Worm (Caenorhabditis elegans) whole organism, midembryonic: ENCODE results near the gene C05B5.5.
"Not testable (repeated sequence)": the region's sequence is repeated elsewhere in the genome, so short reads cannot be mapped to it uniquely, and the experiment has no call there.

Source experiments
- cog-1 ChIP-seq: sonication (generic microtip); optimal IDR thresholded peaks from 2 replicates; lab custom pipeline; 2016; ENCODE audit warnings: missing genetic modification characterization, missing compliant biosample characterization
- flt-1 ChIP-seq: fragments of 200-800 bp; sonication (Bioruptor generic); IDR thresholded peaks from 2 replicates; pipeline ENCODE4 v1.3.6; 2022; ENCODE audit warnings: missing genetic modification characterization, missing compliant biosample characterization
- klf-2 ChIP-seq: fragments of 200-800 bp; sonication (Bioruptor generic); conservative IDR thresholded peaks from 2 replicates; pipeline ENCODE4 v1.3.6; 2022; ENCODE audit warnings: missing genetic modification reagents, missing genetic modification characterization, missing compliant biosample characterization
- ref-1 ChIP-seq: fragments of 200-800 bp; sonication (Bioruptor generic); conservative IDR thresholded peaks from 2 replicates; pipeline ENCODE4 v1.3.6; 2022; ENCODE audit warnings: missing genetic modification reagents, missing genetic modification characterization, missing compliant biosample characterization
- ztf-23 ChIP-seq: fragments of 200-800 bp; sonication (Bioruptor generic); IDR thresholded peaks from 2 replicates; pipeline ENCODE4 v1.3.6; 2022; ENCODE audit warnings: missing genetic modification reagents, missing genetic modification characterization, missing compliant biosample characterization
- ztf-29 ChIP-seq: fragments of 200-800 bp; sonication (Bioruptor generic); IDR thresholded peaks from 2 replicates; pipeline ENCODE4 v1.3.6; 2022; ENCODE audit warnings: missing genetic modification reagents, missing genetic modification characterization, missing compliant biosample characterization

ce11 chrIII:10050321-10050720 is 49.2 kb downstream of the C05B5.5 start, which contains the start of gene T16G12.3:
- not testable (repeated sequence) for TF ChIP-seq ref-1 (GFP tag; lab: Robert Waterston, UW); klf-2; flt-1 (GFP tag; lab: Robert Waterston, UW); ztf-29 (GFP tag; lab: Robert Waterston, UW); cog-1 (tag; lab: Kevin White, UChicago); ztf-23
